Worm (Caenorhabditis elegans): ENCODE measurements around the gene srt-14.
"Not testable (repeated sequence)": the region's sequence is repeated elsewhere in the genome, so short reads cannot be mapped to it uniquely, and the experiment has no call there.

The srt-14 gene

ce11 chrV:4256474-4256873, at the start of gene srt-14:
TSS of gene srt-14 (minus strand) at chrV:4256574.
- TF ChIP-seq ctbp-1 (GFP tag; IDR thresholded peaks at IDR 0.05) (no peak), tra-1 (GFP tag; IDR thresholded peaks at IDR 0.05) (no peak), Y75B8A.6 (GFP tag; IDR thresholded peaks at IDR 0.05) (no peak), egl-27 (tag; optimal IDR thresholded peaks at IDR 0.05) (no peak), unc-39 (tag; optimal IDR thresholded peaks at IDR 0.05) (no peak), pqm-1 (tag; optimal IDR thresholded peaks at IDR 0.05) (no peak)

ce11 chrV:4304240-4304639, 47.9 kb upstream of the srt-14 start:
- TF ChIP-seq aha-1 (tag): peak; percentile 92
- no peak for TF ChIP-seq zip-11 (GFP tag; IDR thresholded peaks at IDR 0.05)

ce11 chrV:4303793-4304192, 47.4 kb upstream of the srt-14 start:
- 0 out of 2 replicates have a peak, but pooled peaks have one; percentile 43 for TF ChIP-seq lim-7 (GFP tag; IDR thresholded peaks at IDR 0.05)
- TF ChIP-seq nhr-48 (tag; optimal IDR thresholded peaks at IDR 0.05): no peak
- peak; percentile 90 for TF ChIP-seq aha-1 (tag)

- TF ChIP-seq lsy-2 (tag; optimal IDR thresholded peaks at IDR 0.05): no peak
- TF ChIP-seq unc-62 (GFP tag; optimal IDR thresholded peaks at IDR 0.05 in 1 of 2): peak in 1 of 2 experiments; percentile 97
- no peak for TF ChIP-seq unc-62 (tag; optimal IDR thresholded peaks at IDR 0.05)
Observed at ce11 chrV:4302842-4303241, 46.5 kb upstream of the srt-14 start.

ce11 chrV:4299741-4300140, 43.4 kb upstream of the srt-14 start, which contains the start of gene ZC132.3:
TSS of gene ZC132.3 (minus strand) at chrV:4299841.
- TF ChIP-seq mdt-29 (GFP tag; IDR thresholded peaks at IDR 0.05) (no peak), unc-62 (GFP tag; optimal IDR thresholded peaks at IDR 0.05 in 1 of 2) (no peak), unc-62 (tag; optimal IDR thresholded peaks at IDR 0.05) (no peak), sdz-12 (GFP tag; optimal IDR thresholded peaks at IDR 0.05) (no peak), nhr-25 (tag; optimal IDR thresholded peaks at IDR 0.05; ENCODE audit: borderline replicate concordance, insufficient read depth) (no peak), zip-11 (GFP tag; IDR thresholded peaks at IDR 0.05) (no peak), nhr-102 (tag; optimal IDR thresholded peaks at IDR 0.05) (no peak), madf-5 (GFP tag; IDR thresholded peaks at IDR 0.05) (no peak), gei-8 (GFP tag; optimal IDR thresholded peaks at IDR 0.05) (no peak), F37D6.2 (tag; optimal IDR thresholded peaks at IDR 0.05) (no peak), mxl-3 (GFP tag; optimal IDR thresholded peaks at IDR 0.05) (no peak)

ce11 chrV:4298579-4298978, 42.2 kb upstream of the srt-14 start, which contains the start of gene ZC132.11:
TSS of gene ZC132.11 (minus strand) at chrV:4298679.
- TF ChIP-seq hmg-1.1 (GFP tag; IDR thresholded peaks at IDR 0.05) (no peak), madf-9 (GFP tag; conservative IDR thresholded peaks at IDR 0.05) (no peak), mxl-3 (GFP tag; optimal IDR thresholded peaks at IDR 0.05) (no peak), lin-38 (GFP tag; IDR thresholded peaks at IDR 0.05) (no peak)

ce11 chrV:4295920-4296319, 39.5 kb upstream of the srt-14 start, which contains the start of gene F47D2.11:
TSS of gene F47D2.11 (minus strand) at chrV:4296020.
- TF ChIP-seq hlh-30 (tag; optimal IDR thresholded peaks at IDR 0.05; ENCODE audit: insufficient read depth) (no peak), unc-62 (GFP tag; optimal IDR thresholded peaks at IDR 0.05 in 1 of 2) (peak in 1 of 2 experiments; percentile 14), unc-62 (tag; optimal IDR thresholded peaks at IDR 0.05) (no peak)

- TF ChIP-seq hmg-1.1 (GFP tag; IDR thresholded peaks at IDR 0.05); daf-12 (tag; optimal IDR thresholded peaks at IDR 0.05); madf-5 (GFP tag; IDR thresholded peaks at IDR 0.05): not testable (repeated sequence)
Observed at ce11 chrV:4293425-4293824, 37.1 kb upstream of the srt-14 start, which contains the start of gene srh-194. TSS of gene srh-194 (minus strand) at chrV:4293525.
